Fruit fly (Drosophila melanogaster) whole organism, embryonic: Measurements from ENCODE around the gene MtnD.
A peak's percentile ranks its signal among the peaks of the same experiment; 100 is the strongest.

Experiments
- Bgb ChIP-seq: fragments of 200-800 bp; sonication (Bioruptor generic); IDR thresholded peaks from 2 replicates; pipeline ENCODE4 v1.3.6; 2022; ENCODE audit warnings: missing biosample characterization, missing genetic modification characterization; ENCODE audit not compliant: partially characterized antibody
- CG12071 ChIP-seq: fragments of 200-800 bp; sonication (Bioruptor generic); optimal IDR thresholded peaks from 3 replicates; lab custom pipeline; 2018; ENCODE audit warnings: missing biosample characterization, mild to moderate bottlenecking, missing genetic modification characterization
- CG13894 ChIP-seq: fragments of 200-800 bp; sonication (Bioruptor generic); optimal IDR thresholded peaks from 3 replicates; lab custom pipeline; 2018; ENCODE audit warnings: missing biosample characterization, mild to moderate bottlenecking, missing genetic modification characterization, moderate library complexity
- CG14710 ChIP-seq: fragments of 200-800 bp; sonication (Bioruptor generic); optimal IDR thresholded peaks from 3 replicates; lab custom pipeline; 2019; ENCODE audit warnings: missing biosample characterization, mild to moderate bottlenecking, missing genetic modification characterization, moderate library complexity
- CG1529 ChIP-seq: fragments of 200-800 bp; sonication (Bioruptor generic); optimal IDR thresholded peaks from 3 replicates; lab custom pipeline; 2018; ENCODE audit warnings: missing biosample characterization, missing genetic modification characterization
- CG16813 ChIP-seq: fragments of 200-800 bp; sonication (Bioruptor generic); IDR thresholded peaks from 3 replicates; pipeline ENCODE4 v1.3.6; 2022; ENCODE audit warnings: missing biosample characterization, missing genetic modification characterization; ENCODE audit not compliant: partially characterized antibody
- CG18599 ChIP-seq: fragments of 200-800 bp; sonication (Bioruptor generic); optimal IDR thresholded peaks from 3 replicates; lab custom pipeline; 2017; ENCODE audit warnings: missing biosample characterization, missing genetic modification characterization, mild to moderate bottlenecking, moderate library complexity, missing genetic modification reagents
- CG30431 ChIP-seq: fragments of 200-800 bp; sonication (Bioruptor generic); optimal IDR thresholded peaks from 2 replicates; lab custom pipeline; 2017; ENCODE audit warnings: missing biosample characterization, missing genetic modification characterization
- CG3163 ChIP-seq: fragments of 200-800 bp; sonication (Bioruptor generic); optimal IDR thresholded peaks from 3 replicates; lab custom pipeline; 2016; ENCODE audit warnings: missing biosample characterization, missing genetic modification characterization
- CG34376 ChIP-seq: fragments of 200-800 bp; sonication (Bioruptor generic); optimal IDR thresholded peaks from 2 replicates; lab custom pipeline; 2018; ENCODE audit warnings: missing biosample characterization, mild to moderate bottlenecking, missing genetic modification characterization
- CG3726 ChIP-seq: fragments of 200-800 bp; sonication (Bioruptor generic); IDR thresholded peaks from 3 replicates; pipeline ENCODE4, ENCODE4 v1.3.6; 2022; ENCODE audit warnings: missing biosample characterization, missing genetic modification characterization
- CG3995 ChIP-seq: fragments of 200-800 bp; sonication (Bioruptor generic); optimal IDR thresholded peaks from 3 replicates; lab custom pipeline; 2016; ENCODE audit warnings: missing biosample characterization, missing genetic modification characterization
- CG4360 ChIP-seq: fragments of 200-800 bp; sonication (Bioruptor generic); IDR thresholded peaks from 2 replicates; pipeline ENCODE4 v1.3.6; 2022; ENCODE audit warnings: missing biosample characterization, missing genetic modification characterization
- CG4617 ChIP-seq: fragments of 200-800 bp; sonication (Bioruptor generic); optimal IDR thresholded peaks from 3 replicates; lab custom pipeline; 2016; ENCODE audit warnings: missing biosample characterization, missing genetic modification characterization, borderline replicate concordance
- CG5180 ChIP-seq: fragments of 200-800 bp; sonication (Bioruptor generic); optimal IDR thresholded peaks from 3 replicates; lab custom pipeline; 2017; ENCODE audit warnings: missing biosample characterization, missing genetic modification characterization, mild to moderate bottlenecking, moderate library complexity, missing genetic modification reagents
- CG6791 ChIP-seq: fragments of 200-800 bp; sonication (Bioruptor generic); IDR thresholded peaks from 3 replicates; pipeline ENCODE4 v1.3.6; 2022; ENCODE audit warnings: missing biosample characterization, missing genetic modification characterization; ENCODE audit not compliant: partially characterized antibody
- CG6813 ChIP-seq: fragments of 200-800 bp; sonication (Bioruptor generic); optimal IDR thresholded peaks from 2 replicates; lab custom pipeline; 2017; ENCODE audit warnings: missing biosample characterization, missing genetic modification characterization, mild to moderate bottlenecking, moderate library complexity, missing genetic modification reagents
- CG7839 ChIP-seq: fragments of 200-800 bp; sonication (Bioruptor generic); optimal IDR thresholded peaks from 3 replicates; lab custom pipeline; 2018; ENCODE audit warnings: missing biosample characterization, mild to moderate bottlenecking, missing genetic modification characterization, moderate library complexity
- CG7928 ChIP-seq: fragments of 200-800 bp; sonication (Bioruptor generic); optimal IDR thresholded peaks from 2 replicates; lab custom pipeline; 2017; ENCODE audit warnings: missing biosample characterization, mild to moderate bottlenecking, missing genetic modification characterization
- CG9797 ChIP-seq: fragments of 200-800 bp; sonication (Bioruptor generic); optimal IDR thresholded peaks from 3 replicates; lab custom pipeline; 2018; ENCODE audit warnings: missing biosample characterization, mild to moderate bottlenecking, missing genetic modification characterization
- Dbx ChIP-seq: fragments of 200-800 bp; sonication (Bioruptor generic); IDR thresholded peaks from 3 replicates; pipeline ENCODE4 v1.3.6; 2022; ENCODE audit warnings: missing biosample characterization, missing genetic modification characterization
- Doc3 ChIP-seq: fragments of 200-800 bp; sonication (Bioruptor generic); IDR thresholded peaks from 3 replicates; pipeline ENCODE4 v1.3.6; 2022; ENCODE audit warnings: missing biosample characterization, missing genetic modification characterization; ENCODE audit not compliant: partially characterized antibody
- E2f1 ChIP-seq: fragments of 200-800 bp; sonication (Bioruptor generic); IDR thresholded peaks from 2 replicates; pipeline ENCODE4 v1.3.6; 2022; ENCODE audit warnings: missing biosample characterization, missing genetic modification characterization
- Ets97D ChIP-seq: fragments of 200-800 bp; sonication (Bioruptor generic); optimal IDR thresholded peaks from 3 replicates; lab custom pipeline; 2016; ENCODE audit warnings: missing biosample characterization, missing genetic modification characterization
- Fer1 ChIP-seq: fragments of 200-800 bp; sonication (Bioruptor generic); optimal IDR thresholded peaks from 2 replicates; lab custom pipeline; 2017; ENCODE audit warnings: missing biosample characterization, mild to moderate bottlenecking, missing genetic modification characterization
- Fer2 ChIP-seq: fragments of 200-800 bp; sonication (Bioruptor generic); optimal IDR thresholded peaks from 2 replicates; lab custom pipeline; 2018; ENCODE audit warnings: missing biosample characterization, mild to moderate bottlenecking, missing genetic modification characterization, moderate library complexity
- HLHmδ ChIP-seq: fragments of 200-800 bp; sonication (Bioruptor generic); optimal IDR thresholded peaks from 2 replicates; lab custom pipeline; 2018; ENCODE audit warnings: missing biosample characterization, mild to moderate bottlenecking, missing genetic modification characterization, moderate library complexity
- MBD-R2 ChIP-seq: fragments of 200-800 bp; sonication (Bioruptor generic); IDR thresholded peaks from 2 replicates; pipeline ENCODE4 v1.3.6; 2022; ENCODE audit warnings: missing biosample characterization, missing genetic modification characterization
- MTF-1 ChIP-seq: fragments of 200-800 bp; sonication (Bioruptor generic); optimal IDR thresholded peaks from 2 replicates; lab custom pipeline; 2018; ENCODE audit warnings: missing biosample characterization, mild to moderate bottlenecking, missing genetic modification characterization, borderline replicate concordance
- Max ChIP-seq: fragments of 200-800 bp; sonication (Bioruptor generic); optimal IDR thresholded peaks from 2 replicates; lab custom pipeline; 2016; ENCODE audit warnings: missing biosample characterization, mild to moderate bottlenecking, missing genetic modification characterization
- Pdp1 ChIP-seq, 2 experiments: fragments of 200-800 bp; sonication (Bioruptor generic); optimal IDR thresholded peaks; 3 replicates each; lab custom pipeline; 2016; ENCODE audit warnings: missing biosample characterization in 2 of 2, missing genetic modification characterization in 2 of 2, mild to moderate bottlenecking in 1 of 2, moderate library complexity in 1 of 2
- Side ChIP-seq: fragments of 200-800 bp; sonication (Bioruptor generic); optimal IDR thresholded peaks from 2 replicates; lab custom pipeline; 2016; ENCODE audit warnings: missing biosample characterization, missing genetic modification characterization
- Sry-δ ChIP-seq: fragments of 200-800 bp; sonication (Bioruptor generic); optimal IDR thresholded peaks from 2 replicates; lab custom pipeline; 2016; ENCODE audit warnings: missing biosample characterization, missing genetic modification characterization
- Xrp1 ChIP-seq: fragments of 200-800 bp; sonication (Bioruptor generic); IDR thresholded peaks from 2 replicates; pipeline ENCODE4 v1.3.6; 2022; ENCODE audit warnings: missing biosample characterization, missing genetic modification characterization
- bowl ChIP-seq: fragments of 200-800 bp; sonication (Bioruptor generic); IDR thresholded peaks from 2 replicates; pipeline ENCODE4 v1.3.6; 2022; ENCODE audit warnings: missing biosample characterization, missing genetic modification characterization
- fd64A ChIP-seq: fragments of 200-800 bp; sonication (Bioruptor generic); optimal IDR thresholded peaks from 3 replicates; lab custom pipeline; 2018; ENCODE audit warnings: missing biosample characterization, mild to moderate bottlenecking, missing genetic modification characterization
- fru ChIP-seq: fragments of >200 bp; optimal IDR thresholded peaks from 2 replicates; lab custom pipeline; 2017
- ftz-f1 ChIP-seq: fragments of 200-800 bp; sonication (Bioruptor generic); optimal IDR thresholded peaks from 2 replicates; lab custom pipeline; 2016; ENCODE audit warnings: missing biosample characterization, missing genetic modification characterization
- gfzf ChIP-seq: fragments of 200-800 bp; sonication (Bioruptor generic); optimal IDR thresholded peaks from 2 replicates; lab custom pipeline; 2016; ENCODE audit warnings: missing biosample characterization, mild to moderate bottlenecking, missing genetic modification characterization, moderate library complexity
- gro ChIP-seq: fragments of 200-800 bp; sonication (Bioruptor generic); optimal IDR thresholded peaks from 2 replicates; lab custom pipeline; 2016; ENCODE audit warnings: missing biosample characterization, missing genetic modification characterization
- lab ChIP-seq: fragments of 200-800 bp; sonication (Bioruptor generic); optimal IDR thresholded peaks from 3 replicates; lab custom pipeline; 2017; ENCODE audit warnings: missing biosample characterization, missing genetic modification characterization, mild to moderate bottlenecking, moderate library complexity, missing genetic modification reagents
- mirr ChIP-seq: fragments of 200-800 bp; sonication (Bioruptor generic); optimal IDR thresholded peaks from 3 replicates; lab custom pipeline; 2018; ENCODE audit warnings: missing biosample characterization, mild to moderate bottlenecking, missing genetic modification characterization
- pzg ChIP-seq: fragments of 200-800 bp; sonication (Bioruptor generic); optimal IDR thresholded peaks from 3 replicates; lab custom pipeline; 2018; ENCODE audit warnings: missing biosample characterization, mild to moderate bottlenecking, missing genetic modification characterization, moderate library complexity
- repo ChIP-seq: fragments of 200-800 bp; sonication (Bioruptor generic); optimal IDR thresholded peaks from 2 replicates; lab custom pipeline; 2016; ENCODE audit warnings: missing biosample characterization, missing genetic modification characterization
- run ChIP-seq: fragments of 200-800 bp; sonication (Bioruptor generic); optimal IDR thresholded peaks from 3 replicates; lab custom pipeline; 2018; ENCODE audit warnings: missing biosample characterization, mild to moderate bottlenecking, missing genetic modification characterization
- scrt ChIP-seq: fragments of 200-800 bp; sonication (Bioruptor generic); optimal IDR thresholded peaks from 2 replicates; lab custom pipeline; 2018; ENCODE audit warnings: missing biosample characterization, mild to moderate bottlenecking, missing genetic modification characterization, moderate library complexity
- tna ChIP-seq: fragments of 200-800 bp; sonication (Bioruptor generic); IDR thresholded peaks from 2 replicates; pipeline ENCODE4 v1.3.6; 2022; ENCODE audit warnings: missing biosample characterization, missing genetic modification characterization; ENCODE audit not compliant: partially characterized antibody
- wek ChIP-seq: fragments of 200-800 bp; sonication (Bioruptor generic); optimal IDR thresholded peaks from 3 replicates; lab custom pipeline; 2018; ENCODE audit warnings: missing biosample characterization, mild to moderate bottlenecking, missing genetic modification characterization, moderate library complexity
- wor ChIP-seq: fragments of 200-800 bp; sonication (Bioruptor generic); IDR thresholded peaks from 2 replicates; pipeline ENCODE4 v1.3.6; 2022; ENCODE audit warnings: missing biosample characterization, missing genetic modification characterization

Gene MtnD

dm6 chr3R:20574535-20574980 is 39.8 kb downstream of the MtnD start (continued):
- TF ChIP-seq CG1529 (GFP tag; lab: Kevin White, UChicago) (no peak), Dbx (GFP tag; lab: Robert Waterston, UW) (peak; percentile 60; the same call in 2 of the 3 replicates), HLHmδ (GFP tag; lab: Kevin White, UChicago) (peak; percentile 74), CG4360 (GFP tag; lab: Robert Waterston, UW) (peak; percentile 38; the same call in 1 of the 2 replicates), tna (0 out of 2 replicates have a peak, but pooled peaks have one; percentile 45), CG34376 (GFP tag; lab: Kevin White, UChicago) (peak; percentile 97), lab (GFP tag; lab: Kevin White, UChicago) (peak; percentile 44), CG18599 (GFP tag; lab: Kevin White, UChicago) (peak; percentile 54), bowl (GFP tag; lab: Robert Waterston, UW) (no peak), Side (GFP tag; lab: Kevin White, UChicago) (peak; percentile 54), mirr (GFP tag; lab: Kevin White, UChicago) (peak; percentile 95), E2f1 (peak; percentile 31; the same call in 1 of the 2 replicates), ftz-f1 (GFP tag; lab: Kevin White, UChicago) (peak; percentile 38), CG3163 (peak; percentile 29), CG13894 (tag; lab: Kevin White, UChicago) (peak; percentile 73), MBD-R2 (GFP tag; lab: Robert Waterston, UW) (peak; percentile 30; the same call in 1 of the 2 replicates), Fer1 (GFP tag; lab: Kevin White, UChicago) (peak; percentile 40), CG12071 (peak; percentile 33), fru (lab: Kevin White, UChicago) (no peak), wek (peak; percentile 5), CG3726 (GFP tag; lab: Robert Waterston, UW) (no peak), gro (GFP tag; lab: Kevin White, UChicago) (peak; percentile 49), pzg (GFP tag; lab: Kevin White, UChicago) (peak; percentile 12), Bgb (GFP tag; lab: Robert Waterston, UW) (peak; percentile 36; the same call in 1 of the 2 replicates), CG7928 (peak; percentile 62), Pdp1 (GFP tag; optimal IDR thresholded peaks at IDR 0.05; lab: Kevin White, UChicago) (peak in 1 of 2 experiments; percentile 63), CG14710 (no peak), Fer2 (tag; lab: Kevin White, UChicago) (no peak), CG5180 (GFP tag; lab: Kevin White, UChicago) (peak; percentile 50), repo (GFP tag; lab: Kevin White, UChicago) (peak; percentile 18), CG30431 (no peak)

dm6 chr3R:20576789-20577188 is 42.0 kb downstream of the MtnD start, which contains the start of the genes TFAM and CG5412:
TSS of gene TFAM (minus strand) at chr3R:20577010.
TSS of gene CG5412 (plus strand) at chr3R:20577053.
- TF ChIP-seq Max (GFP tag; lab: Kevin White, UChicago), result peak; percentile 43
- TF ChIP-seq scrt (GFP tag; lab: Kevin White, UChicago), result peak; percentile 85
- TF ChIP-seq CG3995 (GFP tag; lab: Kevin White, UChicago), result peak; percentile 13
- no peak for TF ChIP-seq wor
- peak; percentile 66 for TF ChIP-seq pzg (GFP tag; lab: Kevin White, UChicago)
- TF ChIP-seq CG4617 (GFP tag; lab: Kevin White, UChicago), result peak; percentile 85
- peak; percentile 23; the same call in 1 of the 3 replicates for TF ChIP-seq Doc3 (GFP tag; lab: Robert Waterston, UW)
- TF ChIP-seq Sry-δ (GFP tag; lab: Kevin White, UChicago), result peak; percentile 83
- no peak for TF ChIP-seq CG7839 (tag; lab: Kevin White, UChicago)
- no peak for TF ChIP-seq fd64A (GFP tag; lab: Kevin White, UChicago)
- peak in 1 of 2 experiments; percentile 91 for TF ChIP-seq Pdp1 (GFP tag; optimal IDR thresholded peaks at IDR 0.05; lab: Kevin White, UChicago)
- no peak for TF ChIP-seq Xrp1 (GFP tag; lab: Robert Waterston, UW)
- TF ChIP-seq run, result no peak
- TF ChIP-seq CG6791 (GFP tag; lab: Robert Waterston, UW), result peak; percentile 45; the same call in 2 of the 3 replicates
- TF ChIP-seq MTF-1 (GFP tag; lab: Kevin White, UChicago), result no peak
- no peak for TF ChIP-seq Ets97D (GFP tag; lab: Kevin White, UChicago)
- peak; percentile 32 for TF ChIP-seq CG9797 (GFP tag; lab: Kevin White, UChicago)
- peak; percentile 55; the same call in 2 of the 3 replicates for TF ChIP-seq CG16813 (GFP tag; lab: Robert Waterston, UW)
- TF ChIP-seq CG6813 (GFP tag; lab: Kevin White, UChicago), result peak; percentile 2
- peak; percentile 2 for TF ChIP-seq gfzf (GFP tag; lab: Kevin White, UChicago)
